Fruit fly (Drosophila melanogaster) whole organism, embryonic: Measurements from ENCODE around the gene CG32354.

Experiments used
- CG12219 ChIP-seq: fragments of 200-800 bp; sonication (Bioruptor generic); optimal IDR thresholded peaks from 3 replicates; lab custom pipeline; 2018; ENCODE audit warnings: missing biosample characterization, mild to moderate bottlenecking, missing genetic modification characterization
- CG17361 ChIP-seq: fragments of 200-800 bp; sonication (Bioruptor generic); IDR thresholded peaks from 3 replicates; pipeline ENCODE4 v1.3.6; 2022; ENCODE audit warnings: missing biosample characterization, missing genetic modification characterization
- CG30403 ChIP-seq: fragments of 200-800 bp; sonication (Bioruptor generic); optimal IDR thresholded peaks from 3 replicates; lab custom pipeline; 2016; ENCODE audit warnings: missing biosample characterization, missing genetic modification characterization
- CG3995 ChIP-seq: fragments of 200-800 bp; sonication (Bioruptor generic); optimal IDR thresholded peaks from 3 replicates; lab custom pipeline; 2016; ENCODE audit warnings: missing biosample characterization, missing genetic modification characterization
- Taf1 ChIP-seq: fragments of 200-800 bp; sonication (Bioruptor generic); IDR thresholded peaks from 2 replicates; pipeline ENCODE4 v1.3.6; 2022; ENCODE audit warnings: missing biosample characterization, missing genetic modification characterization
- zfh1 ChIP-seq: fragments of 200-800 bp; sonication (Bioruptor generic); IDR thresholded peaks from 3 replicates; pipeline ENCODE4 v1.3.6; 2022; ENCODE audit warnings: missing biosample characterization, missing genetic modification characterization

DNA sequence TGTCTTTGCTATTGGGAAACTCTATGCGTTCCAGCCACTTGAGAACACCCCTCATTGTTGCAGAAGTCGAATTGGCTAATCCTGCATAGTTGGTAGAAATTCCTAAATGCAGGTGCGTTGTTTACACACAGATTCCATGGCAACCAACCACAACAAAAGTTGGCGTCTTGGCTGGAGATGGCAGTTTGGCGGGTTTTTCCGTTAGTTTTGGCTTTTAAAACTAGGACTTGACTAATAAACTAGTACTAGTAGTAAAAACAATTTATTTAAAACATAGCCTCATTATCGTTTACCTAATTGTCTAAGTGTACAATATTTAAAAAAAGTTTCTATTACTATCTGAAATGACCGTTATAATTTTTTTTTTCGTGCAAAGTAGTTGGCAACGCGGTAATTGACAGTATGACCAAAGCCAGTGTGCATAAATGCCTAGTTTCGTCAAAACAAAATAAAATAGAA is 10.5 kb downstream of the CG32354 start, which contains the start of gene Exo70:
- TF ChIP-seq zfh1 (GFP tag; lab: Robert Waterston, UW) (no peak), CG17361 (no peak), CG3995 (GFP tag; lab: Kevin White, UChicago) (no peak), CG12219 (no peak), CG30403 (GFP tag; lab: Kevin White, UChicago) (peak; percentile 32), Taf1 (no peak)
